Fruit fly (Drosophila melanogaster) whole organism, embryonic: ENCODE results near the gene CG14401.

Experiments used
- ATbp ChIP-seq: fragments of 200-800 bp; sonication (Bioruptor generic); optimal IDR thresholded peaks from 2 replicates; lab custom pipeline; 2017; ENCODE audit warnings: missing biosample characterization, mild to moderate bottlenecking, missing genetic modification characterization, missing genetic modification reagents
- CG10147 ChIP-seq: fragments of 200-800 bp; sonication (Bioruptor generic); optimal IDR thresholded peaks from 2 replicates; lab custom pipeline; 2019; ENCODE audit warnings: missing biosample characterization, mild to moderate bottlenecking, missing genetic modification characterization, moderate library complexity
- CG10543 ChIP-seq: fragments of 200-800 bp; sonication (Bioruptor generic); optimal IDR thresholded peaks from 3 replicates; lab custom pipeline; 2017; ENCODE audit warnings: missing biosample characterization, mild to moderate bottlenecking, missing genetic modification characterization, moderate library complexity
- CG10979 ChIP-seq: fragments of 200-800 bp; sonication (Bioruptor generic); optimal IDR thresholded peaks from 2 replicates; lab custom pipeline; 2018; ENCODE audit warnings: missing biosample characterization, mild to moderate bottlenecking, missing genetic modification characterization, moderate library complexity
- CG14710 ChIP-seq: fragments of 200-800 bp; sonication (Bioruptor generic); optimal IDR thresholded peaks from 3 replicates; lab custom pipeline; 2019; ENCODE audit warnings: missing biosample characterization, mild to moderate bottlenecking, missing genetic modification characterization, moderate library complexity
- CG15479 ChIP-seq: fragments of 200-800 bp; sonication (Bioruptor generic); optimal IDR thresholded peaks from 3 replicates; lab custom pipeline; 2019; ENCODE audit warnings: missing biosample characterization, mild to moderate bottlenecking, missing genetic modification characterization, moderate library complexity
- CG17612 ChIP-seq: fragments of 200-800 bp; sonication (Bioruptor generic); IDR thresholded peaks from 2 replicates; pipeline ENCODE4 v1.3.6; 2022; ENCODE audit warnings: missing biosample characterization, missing genetic modification characterization
- CG17912 ChIP-seq: fragments of 200-800 bp; sonication (Bioruptor generic); optimal IDR thresholded peaks from 2 replicates; lab custom pipeline; 2018; ENCODE audit warnings: missing biosample characterization, mild to moderate bottlenecking, missing genetic modification characterization
- CG18619 ChIP-seq: fragments of 200-800 bp; sonication (Bioruptor generic); optimal IDR thresholded peaks from 3 replicates; lab custom pipeline; 2017; ENCODE audit warnings: missing biosample characterization, mild to moderate bottlenecking, missing genetic modification characterization
- CG2129 ChIP-seq: fragments of 200-800 bp; sonication (Bioruptor generic); IDR thresholded peaks from 2 replicates; pipeline ENCODE4 v1.3.6; 2022; ENCODE audit warnings: missing biosample characterization, missing genetic modification characterization; ENCODE audit not compliant: partially characterized antibody
- CG2712 ChIP-seq: fragments of 200-800 bp; optimal IDR thresholded peaks from 3 replicates; lab custom pipeline; 2019; ENCODE audit warnings: missing biosample characterization, mild to moderate bottlenecking, missing genetic modification characterization, moderate library complexity
- CG30020 ChIP-seq: fragments of 200-800 bp; optimal IDR thresholded peaks from 2 replicates; lab custom pipeline; 2019; ENCODE audit warnings: missing biosample characterization, mild to moderate bottlenecking, missing genetic modification characterization, moderate library complexity
- CG32532 ChIP-seq: fragments of 200-800 bp; sonication (Bioruptor generic); IDR thresholded peaks from 2 replicates; pipeline ENCODE4 v1.3.6; 2022; ENCODE audit warnings: missing biosample characterization, missing genetic modification characterization
- CG34376 ChIP-seq: fragments of 200-800 bp; sonication (Bioruptor generic); optimal IDR thresholded peaks from 2 replicates; lab custom pipeline; 2018; ENCODE audit warnings: missing biosample characterization, mild to moderate bottlenecking, missing genetic modification characterization
- CG6175 ChIP-seq: fragments of 200-800 bp; sonication (Bioruptor generic); IDR thresholded peaks from 3 replicates; pipeline ENCODE4 v1.3.6; 2022; ENCODE audit warnings: missing biosample characterization, missing genetic modification characterization
- CG7987 ChIP-seq: fragments of 200-800 bp; sonication (Bioruptor generic); optimal IDR thresholded peaks from 2 replicates; lab custom pipeline; 2018; ENCODE audit warnings: missing biosample characterization, mild to moderate bottlenecking, missing genetic modification characterization, moderate library complexity
- CTCF ChIP-seq: fragments of 200-800 bp; sonication (Bioruptor generic); optimal IDR thresholded peaks from 2 replicates; lab custom pipeline; 2017; ENCODE audit warnings: missing biosample characterization, mild to moderate bottlenecking, missing genetic modification characterization, moderate library complexity
- CrebB ChIP-seq: fragments of 200-800 bp; sonication (Bioruptor generic); optimal IDR thresholded peaks from 3 replicates; lab custom pipeline; 2018; ENCODE audit warnings: missing biosample characterization, mild to moderate bottlenecking, missing genetic modification characterization
- Dref ChIP-seq: fragments of 200-800 bp; sonication (Bioruptor generic); IDR thresholded peaks from 2 replicates; pipeline ENCODE4 v1.3.6; 2022; ENCODE audit warnings: missing biosample characterization, missing genetic modification characterization
- Drgx ChIP-seq: fragments of 200-800 bp; sonication (Bioruptor generic); IDR thresholded peaks from 2 replicates; pipeline ENCODE4 v1.3.6; 2022; ENCODE audit warnings: missing biosample characterization, missing genetic modification characterization
- HmgD ChIP-seq: fragments of 200-800 bp; sonication (Bioruptor generic); optimal IDR thresholded peaks from 3 replicates; lab custom pipeline; 2016; ENCODE audit warnings: missing biosample characterization, missing genetic modification characterization
- HmgZ ChIP-seq: fragments of 200-800 bp; sonication (Bioruptor generic); optimal IDR thresholded peaks from 2 replicates; lab custom pipeline; 2018; ENCODE audit warnings: missing biosample characterization, mild to moderate bottlenecking, missing genetic modification characterization
- Lim3 ChIP-seq: fragments of 200-800 bp; sonication (Bioruptor generic); IDR thresholded peaks from 2 replicates; pipeline ENCODE4 v1.3.6; 2022; ENCODE audit warnings: missing biosample characterization, missing genetic modification characterization
- Med ChIP-seq: fragments of 200-800 bp; sonication (Bioruptor generic); peaks from one replicate; lab custom pipeline; 2016; ENCODE audit warnings: missing biosample characterization, missing genetic modification characterization, mild to moderate bottlenecking, inconsistent platforms, moderate library complexity
- Nf-YC ChIP-seq: fragments of 200-800 bp; optimal IDR thresholded peaks from 3 replicates; lab custom pipeline; 2019; ENCODE audit warnings: missing biosample characterization, mild to moderate bottlenecking, missing genetic modification characterization, moderate library complexity
- Optix ChIP-seq: fragments of 200-800 bp; sonication (Bioruptor generic); IDR thresholded peaks from 3 replicates; pipeline ENCODE4 v1.3.6; 2022; ENCODE audit warnings: missing biosample characterization, missing genetic modification characterization
- Sox100B ChIP-seq: fragments of 200-800 bp; sonication (Bioruptor generic); optimal IDR thresholded peaks from 3 replicates; lab custom pipeline; 2018; ENCODE audit warnings: missing biosample characterization, mild to moderate bottlenecking, missing genetic modification characterization
- Sry-β ChIP-seq: fragments of 200-800 bp; sonication (Bioruptor generic); optimal IDR thresholded peaks from 2 replicates; lab custom pipeline; 2018; ENCODE audit warnings: missing biosample characterization, mild to moderate bottlenecking, missing genetic modification characterization, moderate library complexity
- bowl ChIP-seq: fragments of 200-800 bp; sonication (Bioruptor generic); IDR thresholded peaks from 2 replicates; pipeline ENCODE4 v1.3.6; 2022; ENCODE audit warnings: missing biosample characterization, missing genetic modification characterization
- chinmo ChIP-seq: fragments of 200-800 bp; sonication (Bioruptor generic); IDR thresholded peaks from 4 replicates; pipeline ENCODE4 v1.3.6; 2022; ENCODE audit warnings: missing biosample characterization, missing genetic modification characterization; ENCODE audit not compliant: partially characterized antibody
- chm ChIP-seq: fragments of 200-800 bp; sonication (Bioruptor generic); IDR thresholded peaks from 2 replicates; pipeline ENCODE4 v1.3.6; 2022; ENCODE audit warnings: missing biosample characterization, missing genetic modification characterization
- da ChIP-seq: fragments of 200-800 bp; sonication (Bioruptor generic); optimal IDR thresholded peaks from 2 replicates; lab custom pipeline; 2016; ENCODE audit warnings: missing biosample characterization, missing genetic modification characterization
- dm ChIP-seq: fragments of 200-800 bp; sonication (Bioruptor generic); optimal IDR thresholded peaks from 3 replicates; lab custom pipeline; 2016; ENCODE audit warnings: missing biosample characterization, missing genetic modification characterization
- ems ChIP-seq: fragments of 200-800 bp; sonication (Bioruptor generic); optimal IDR thresholded peaks from 3 replicates; lab custom pipeline; 2016; ENCODE audit warnings: missing biosample characterization, missing genetic modification characterization
- ewg ChIP-seq: fragments of 200-800 bp; sonication (Bioruptor generic); optimal IDR thresholded peaks from 3 replicates; lab custom pipeline; 2017; ENCODE audit warnings: mild to moderate bottlenecking, missing biosample characterization, missing genetic modification reagents, missing genetic modification characterization
- gcm ChIP-seq: fragments of 200-800 bp; sonication (Bioruptor generic); optimal IDR thresholded peaks from 2 replicates; lab custom pipeline; 2019; ENCODE audit warnings: missing biosample characterization, mild to moderate bottlenecking, missing genetic modification characterization, moderate library complexity
- grn ChIP-seq: fragments of 200-800 bp; sonication (Bioruptor generic); optimal IDR thresholded peaks from 3 replicates; lab custom pipeline; 2017; ENCODE audit warnings: missing biosample characterization, missing genetic modification characterization
- jigr1 ChIP-seq: fragments of 200-800 bp; sonication (Bioruptor generic); IDR thresholded peaks from 3 replicates; pipeline ENCODE4 v1.3.6; 2022; ENCODE audit warnings: missing biosample characterization, missing genetic modification characterization
- ken ChIP-seq: fragments of 200-800 bp; sonication (Bioruptor generic); IDR thresholded peaks from 3 replicates; pipeline ENCODE4 v1.3.6; 2022; ENCODE audit warnings: missing biosample characterization, missing genetic modification characterization
- kni ChIP-seq: fragments of 200-800 bp; sonication (Bioruptor generic); optimal IDR thresholded peaks from 3 replicates; lab custom pipeline; 2017; ENCODE audit warnings: mild to moderate bottlenecking, missing biosample characterization, missing genetic modification reagents, missing genetic modification characterization
- pfk ChIP-seq: fragments of 200-800 bp; sonication (Bioruptor generic); optimal IDR thresholded peaks from 2 replicates; lab custom pipeline; 2018; ENCODE audit warnings: missing biosample characterization, mild to moderate bottlenecking, missing genetic modification characterization, moderate library complexity
- pho ChIP-seq: fragments of 200-800 bp; sonication (Bioruptor generic); optimal IDR thresholded peaks from 2 replicates; lab custom pipeline; 2016; ENCODE audit warnings: missing biosample characterization, missing genetic modification characterization
- pros ChIP-seq: fragments of 200-800 bp; sonication (Bioruptor generic); optimal IDR thresholded peaks from 3 replicates; lab custom pipeline; 2019; ENCODE audit warnings: missing biosample characterization, mild to moderate bottlenecking, missing genetic modification characterization, moderate library complexity
- rib ChIP-seq: fragments of 200-800 bp; sonication (Bioruptor generic); IDR thresholded peaks from 2 replicates; pipeline ENCODE4 v1.3.6; 2022; ENCODE audit warnings: missing biosample characterization, missing genetic modification characterization
- so ChIP-seq: fragments of 200-800 bp; sonication (Bioruptor generic); IDR thresholded peaks from 3 replicates; pipeline ENCODE4 v1.3.6; 2022; ENCODE audit warnings: missing biosample characterization, missing genetic modification characterization
- sr ChIP-seq: fragments of 200-800 bp; sonication (Bioruptor generic); IDR thresholded peaks from 3 replicates; pipeline ENCODE4 v1.3.6; 2022; ENCODE audit warnings: missing biosample characterization, missing genetic modification characterization
- stc ChIP-seq: fragments of 200-800 bp; sonication (Bioruptor generic); IDR thresholded peaks from 2 replicates; pipeline ENCODE4 v1.3.6; 2022; ENCODE audit warnings: missing biosample characterization, missing genetic modification characterization
- ttk ChIP-seq: fragments of 200-800 bp; sonication (Bioruptor generic); IDR thresholded peaks from 2 replicates; pipeline ENCODE4 v2.1.2; 2022; ENCODE audit warnings: missing biosample characterization, missing genetic modification characterization

The CG14401 gene

dm6 chr2L:20823196-20824105, 46.2 kb upstream of the CG14401 start (continued):
- TF ChIP-seq CG6175 (GFP tag; lab: Robert Waterston, UW) (peak; percentile 70; the same call in 1 of the 3 replicates), CG2129 (GFP tag; lab: Robert Waterston, UW) (0 out of 2 replicates have a peak, but pooled peaks have one; percentile 12), pho (GFP tag; lab: Kevin White, UChicago) (peak; percentile 39), ems (GFP tag; lab: Kevin White, UChicago) (no peak), chinmo (GFP tag; lab: Robert Waterston, UW) (peak; percentile 98; the same call in 3 of the 4 replicates), CG10979 (tag; lab: Kevin White, UChicago) (peak; percentile 0), grn (GFP tag; lab: Kevin White, UChicago) (peak; percentile 100), CG10147 (GFP tag; lab: Kevin White, UChicago) (no peak), CG14710 (tag; lab: Kevin White, UChicago) (peak; percentile 9), Lim3 (GFP tag; lab: Robert Waterston, UW) (no peak), CG17612 (GFP tag; lab: Robert Waterston, UW) (no peak), CG32532 (peak; percentile 33; the same call in 1 of the 2 replicates), Sox100B (peak; percentile 62), da (GFP tag; lab: Kevin White, UChicago) (no peak), Dref (GFP tag; lab: Robert Waterston, UW) (no peak), ewg (GFP tag; lab: Kevin White, UChicago) (peak; percentile 20), CrebB (tag; lab: Kevin White, UChicago) (no peak), CG30020 (tag; lab: Kevin White, UChicago) (no peak), kni (GFP tag; lab: Kevin White, UChicago) (peak; percentile 91), rib (peak; percentile 82; the same call in 1 of the 2 replicates), Sry-β (peak; percentile 96), chm (GFP tag; lab: Robert Waterston, UW) (0 out of 2 replicates have a peak, but pooled peaks have one; percentile 38), ken (GFP tag; lab: Robert Waterston, UW) (0 out of 3 replicates have a peak, but pooled peaks have one; percentile 10), bowl (GFP tag; lab: Robert Waterston, UW) (0 out of 2 replicates have a peak, but pooled peaks have one; percentile 28), gcm (GFP tag; lab: Kevin White, UChicago) (no peak), CG15479 (GFP tag; lab: Kevin White, UChicago) (peak; percentile 57), dm (GFP tag; lab: Kevin White, UChicago) (peak; percentile 85), sr (GFP tag; lab: Robert Waterston, UW) (peak; percentile 91), CTCF (GFP tag; lab: Kevin White, UChicago) (no peak), ttk (GFP tag; lab: Robert Waterston, UW) (0 out of 2 replicates have a peak, but pooled peaks have one; percentile 5), CG34376 (GFP tag; lab: Kevin White, UChicago) (peak; percentile 83), HmgD (peak; percentile 81), CG18619 (GFP tag; lab: Kevin White, UChicago) (peak; percentile 1), stc (GFP tag; lab: Robert Waterston, UW) (peak; percentile 16; the same call in 1 of the 2 replicates), Optix (GFP tag; lab: Robert Waterston, UW) (peak; percentile 36; the same call in 1 of the 3 replicates), ATbp (GFP tag; lab: Kevin White, UChicago) (peak; percentile 2), Med (GFP tag; lab: Kevin White, UChicago) (peak; percentile 83), jigr1 (no peak), so (GFP tag; lab: Robert Waterston, UW) (peak; percentile 42; the same call in 1 of the 3 replicates), CG17912 (GFP tag; lab: Kevin White, UChicago) (peak; percentile 41), pfk (GFP tag; lab: Kevin White, UChicago) (peak; percentile 19), pros (GFP tag; lab: Kevin White, UChicago) (peak; percentile 88), CG10543 (GFP tag; lab: Kevin White, UChicago) (peak; percentile 86), Drgx (GFP tag; lab: Robert Waterston, UW) (peak; percentile 70), HmgZ (tag; lab: Kevin White, UChicago) (peak; percentile 81), CG7987 (GFP tag; lab: Kevin White, UChicago) (peak; percentile 16), Nf-YC (tag; lab: Kevin White, UChicago) (peak; percentile 16), CG2712 (tag; lab: Kevin White, UChicago) (peak; percentile 25)
